Fruit fly (Drosophila melanogaster) whole organism: ENCODE data around the gene pigs.

Experiments used
- CG8478 ChIP-seq: fragments of >200 bp; optimal IDR thresholded peaks from 2 replicates; lab custom pipeline; 2018; ENCODE audit warnings: inconsistent platforms
- Dll ChIP-seq: fragments of >200 bp; optimal IDR thresholded peaks from 2 replicates; lab custom pipeline; 2017
- EcR ChIP-seq, 2 experiments: fragments of >200 bp; optimal IDR thresholded peaks; 2 replicates each; lab custom pipeline; 2017; ENCODE audit warnings: missing biosample characterization in 2 of 2, missing genetic modification characterization in 2 of 2, missing genetic modification reagents in 2 of 2
- pan ChIP-seq: fragments of >200 bp; optimal IDR thresholded peaks from 2 replicates; lab custom pipeline; 2017
- psq ChIP-seq: fragments of >200 bp; optimal IDR thresholded peaks from 2 replicates; lab custom pipeline; 2017
- usp ChIP-seq: fragments of >200 bp; optimal IDR thresholded peaks from 2 replicates; lab custom pipeline; 2017; ENCODE audit warnings: missing biosample characterization, missing genetic modification characterization, mixed read lengths

The pigs gene

DNA sequence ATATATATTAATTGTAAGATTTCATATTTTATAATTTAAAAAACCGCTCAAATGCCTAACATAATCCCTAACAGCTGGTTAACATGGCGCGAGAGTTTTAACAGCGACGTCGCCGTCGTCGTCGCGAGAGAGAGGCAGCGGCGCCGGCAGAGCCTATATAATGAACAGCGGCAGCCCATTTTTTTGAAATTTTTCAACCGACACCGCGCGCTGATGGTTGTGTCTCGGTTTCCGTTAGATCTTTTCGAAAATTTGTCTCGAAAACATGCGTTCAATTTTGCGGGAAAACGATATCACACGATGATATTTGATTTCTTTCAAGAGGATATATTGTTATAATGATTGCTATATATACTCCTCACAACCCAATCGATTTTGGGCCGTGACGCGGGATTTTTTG, at the start of gene pigs:
pigs (plus strand) TSS at position 183 of the 400 bp plus-strand sequence.
- TF ChIP-seq EcR (GFP tag; optimal IDR thresholded peaks at IDR 0.05; lab: Kevin White, UChicago) (no peak), CG8478 (lab: Kevin White, UChicago) (no peak), psq (no peak), Dll (lab: Kevin White, UChicago) (no peak), usp (no peak), pan (no peak)

- TF ChIP-seq psq (no peak), EcR (GFP tag; optimal IDR thresholded peaks at IDR 0.05; lab: Kevin White, UChicago) (no peak), Dll (lab: Kevin White, UChicago) (no peak), pan (no peak), CG8478 (lab: Kevin White, UChicago) (no peak), usp (no peak)
Measured at dm6 chrX:6550118-6550502, 49.8 kb upstream of the pigs start.

- TF ChIP-seq usp (no peak), pan (no peak), CG8478 (lab: Kevin White, UChicago) (no peak), EcR (GFP tag; optimal IDR thresholded peaks at IDR 0.05; lab: Kevin White, UChicago) (no peak), Dll (lab: Kevin White, UChicago) (no peak), psq (no peak)
Measured at dm6 chrX:6551464-6551863, 48.4 kb upstream of the pigs start.

DNA sequence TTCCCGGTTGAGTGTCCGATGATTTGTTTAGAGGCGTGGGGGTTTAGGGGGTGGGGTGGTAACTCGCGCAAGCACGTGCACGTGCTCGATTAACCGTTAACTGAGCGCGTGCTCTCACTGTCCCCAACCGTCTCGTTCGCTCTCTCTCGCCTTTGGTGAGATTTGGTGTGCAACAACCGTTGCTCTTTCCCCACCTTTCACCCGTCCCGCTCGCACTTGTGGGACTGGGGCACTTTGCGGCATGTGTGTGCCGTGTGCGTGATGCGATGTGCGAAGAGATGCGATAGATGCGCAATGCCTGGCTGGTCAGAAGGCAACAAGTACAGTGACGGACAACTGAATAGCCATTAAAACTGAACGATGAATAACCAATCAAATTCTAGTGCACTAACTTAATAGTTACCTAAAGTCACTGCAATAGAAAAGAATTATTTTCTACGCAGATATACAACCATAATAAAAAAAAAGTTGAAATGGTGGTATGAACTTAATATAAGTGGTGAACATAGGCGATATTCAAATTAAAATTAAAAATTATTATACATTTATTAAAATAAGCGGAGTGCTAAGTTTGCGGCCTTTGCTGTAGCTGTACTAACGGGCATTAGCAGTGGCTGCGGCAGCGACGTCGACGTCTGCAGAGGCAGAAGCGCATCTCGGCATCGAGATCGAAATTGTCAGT, 28.5 kb upstream of the pigs start:
- TF ChIP-seq psq = no peak
- no peak for TF ChIP-seq EcR (GFP tag; optimal IDR thresholded peaks at IDR 0.05; lab: Kevin White, UChicago)
- no peak for TF ChIP-seq Dll (lab: Kevin White, UChicago)
- no peak for TF ChIP-seq pan
- no peak for TF ChIP-seq usp
- no peak for TF ChIP-seq CG8478 (lab: Kevin White, UChicago)

dm6 chrX:6573799-6574198, 26.1 kb upstream of the pigs start:
- TF ChIP-seq pan = no peak
- TF ChIP-seq psq = no peak
- no peak for TF ChIP-seq usp
- TF ChIP-seq CG8478 (lab: Kevin White, UChicago) = no peak
- TF ChIP-seq Dll (lab: Kevin White, UChicago) = no peak
- TF ChIP-seq EcR (GFP tag; optimal IDR thresholded peaks at IDR 0.05; lab: Kevin White, UChicago) = no peak

DNA sequence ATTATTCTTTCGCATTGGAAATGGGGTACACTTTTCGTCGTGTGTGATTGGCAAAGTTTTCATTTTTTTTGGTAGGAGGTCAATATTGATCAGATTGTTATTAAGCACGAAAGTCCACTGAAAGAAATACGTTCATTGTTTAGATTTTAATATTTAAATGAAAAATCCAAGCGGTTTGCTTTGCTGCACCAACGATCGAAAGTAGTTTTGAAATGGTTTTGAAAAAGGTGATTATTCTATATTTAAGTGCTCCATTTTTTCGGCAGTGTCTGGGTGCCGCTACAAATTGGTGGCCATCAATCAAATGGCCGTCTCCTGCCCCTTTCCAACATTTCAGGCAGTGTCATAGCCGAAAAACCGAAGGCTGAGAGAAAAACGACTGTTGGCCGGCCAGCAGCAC, 25.4 kb upstream of the pigs start:
- TF ChIP-seq EcR (GFP tag; optimal IDR thresholded peaks at IDR 0.05; lab: Kevin White, UChicago) (no peak), CG8478 (lab: Kevin White, UChicago) (no peak), Dll (lab: Kevin White, UChicago) (no peak), usp (no peak), pan (no peak), psq (no peak)

DNA sequence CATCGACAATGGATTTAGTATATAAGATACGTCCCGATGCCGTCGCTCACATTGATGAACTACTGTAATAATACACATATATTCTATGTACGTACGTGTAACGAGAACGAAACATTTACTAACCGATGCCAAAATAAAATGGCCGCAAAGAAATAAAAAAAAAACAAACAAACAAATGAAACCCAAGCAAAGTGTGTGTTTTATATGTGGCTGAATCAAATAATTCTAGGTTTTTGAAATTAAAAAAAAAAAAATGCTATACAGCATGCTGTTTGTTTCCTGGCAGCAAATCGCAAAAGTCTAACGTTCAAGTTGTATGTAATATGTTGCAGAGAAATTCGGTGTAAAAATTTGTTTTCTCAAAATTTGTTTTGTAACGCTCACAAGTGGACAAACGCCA, 10.9 kb upstream of the pigs start, which contains the start of gene CG17717:
CG17717 (plus strand) TSS at position 301 of the 400 bp plus-strand sequence.
- no peak for TF ChIP-seq Dll (lab: Kevin White, UChicago)
- TF ChIP-seq CG8478 (lab: Kevin White, UChicago) = no peak
- TF ChIP-seq pan = no peak
- no peak for TF ChIP-seq psq
- no peak for TF ChIP-seq EcR (GFP tag; optimal IDR thresholded peaks at IDR 0.05; lab: Kevin White, UChicago)
- TF ChIP-seq usp = no peak

dm6 chrX:6590681-6591289, 9.1 kb upstream of the pigs start, which contains the start of gene Pat1:
Gene Pat1 (plus strand): TSS chrX:6590776.
- TF ChIP-seq CG8478 (lab: Kevin White, UChicago) = no peak
- TF ChIP-seq pan = no peak
- TF ChIP-seq EcR (GFP tag; optimal IDR thresholded peaks at IDR 0.05; lab: Kevin White, UChicago) = no peak
- TF ChIP-seq Dll (lab: Kevin White, UChicago) = no peak
- no peak for TF ChIP-seq usp
- no peak for TF ChIP-seq psq

DNA sequence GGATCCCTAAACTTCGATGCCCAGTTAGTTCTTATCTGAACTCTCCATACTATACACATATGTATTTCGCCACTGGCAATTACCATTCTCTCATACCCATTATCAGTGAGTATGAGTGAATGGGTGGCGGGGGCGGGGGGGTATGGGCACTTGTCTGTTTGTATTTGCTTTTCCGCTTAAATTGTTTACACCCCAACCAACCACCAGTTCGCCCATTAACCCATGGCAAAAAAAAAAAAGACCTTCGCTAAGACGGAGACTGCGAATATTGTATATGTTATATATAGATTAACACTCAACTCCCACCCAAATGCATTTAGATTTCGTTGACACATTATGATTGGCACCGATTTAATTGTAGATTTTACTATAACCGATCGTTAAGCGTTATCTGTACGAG, 7.8 kb upstream of the pigs start:
- TF ChIP-seq usp (no peak), EcR (GFP tag; optimal IDR thresholded peaks at IDR 0.05; lab: Kevin White, UChicago) (no peak), Dll (lab: Kevin White, UChicago) (no peak), pan (no peak), psq (no peak), CG8478 (lab: Kevin White, UChicago) (no peak)

dm6 chrX:6592745-6593144, 7.1 kb upstream of the pigs start:
- TF ChIP-seq CG8478 (lab: Kevin White, UChicago) (no peak), pan (no peak), psq (no peak), usp (no peak), Dll (lab: Kevin White, UChicago) (no peak), EcR (GFP tag; optimal IDR thresholded peaks at IDR 0.05; lab: Kevin White, UChicago) (no peak)

dm6 chrX:6596788-6597187, 3.1 kb upstream of the pigs start, which contains the start of gene APC7:
Gene APC7 (plus strand): TSS chrX:6597088.
- no peak for TF ChIP-seq Dll (lab: Kevin White, UChicago)
- no peak for TF ChIP-seq psq
- TF ChIP-seq usp = no peak
- no peak for TF ChIP-seq pan
- TF ChIP-seq CG8478 (lab: Kevin White, UChicago) = no peak
- TF ChIP-seq EcR (GFP tag; optimal IDR thresholded peaks at IDR 0.05; lab: Kevin White, UChicago) = no peak

DNA sequence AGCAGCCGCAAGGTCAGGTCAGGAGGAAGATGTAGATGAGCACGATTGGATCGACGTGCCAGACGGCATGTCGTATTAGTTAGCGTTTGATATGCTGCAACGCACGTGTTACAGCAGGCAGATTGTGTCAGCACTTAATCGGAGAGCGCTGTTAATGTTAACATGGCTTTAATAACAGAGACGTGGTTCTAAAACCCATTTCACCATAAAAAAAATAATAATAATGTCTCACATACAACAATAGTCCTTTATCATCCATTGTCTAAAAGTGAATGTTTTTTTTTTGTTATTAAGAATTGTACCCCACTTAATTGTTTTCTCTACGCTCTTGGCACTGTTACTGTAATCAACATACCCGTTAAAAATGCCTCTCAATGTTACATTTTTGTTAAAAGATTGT, 629 bp upstream of the pigs start:
- TF ChIP-seq CG8478 (lab: Kevin White, UChicago) = no peak
- TF ChIP-seq usp = no peak
- TF ChIP-seq EcR (GFP tag; optimal IDR thresholded peaks at IDR 0.05; lab: Kevin White, UChicago) = no peak
- TF ChIP-seq pan = no peak
- TF ChIP-seq psq = no peak
- TF ChIP-seq Dll (lab: Kevin White, UChicago) = no peak

dm6 chrX:6601144-6601543, 1.3 kb downstream of the pigs start:
- no peak for TF ChIP-seq psq
- no peak for TF ChIP-seq CG8478 (lab: Kevin White, UChicago)
- TF ChIP-seq pan = no peak
- no peak for TF ChIP-seq usp
- no peak for TF ChIP-seq EcR (GFP tag; optimal IDR thresholded peaks at IDR 0.05; lab: Kevin White, UChicago)
- TF ChIP-seq Dll (lab: Kevin White, UChicago) = no peak
